Fruit fly (Drosophila melanogaster): ENCODE measurements around the gene Sec16.

- no peak for TF ChIP-seq Adf1 (GFP tag; IDR thresholded peaks at IDR 0.05)
- TF ChIP-seq cg (GFP tag; optimal IDR thresholded peaks at IDR 0.05), result peak; percentile 1
- TF ChIP-seq CG4820 (GFP tag; optimal IDR thresholded peaks at IDR 0.05), result no peak
- TF ChIP-seq Xbp1 (GFP tag; optimal IDR thresholded peaks at IDR 0.05), result no peak
- no peak for TF ChIP-seq h (optimal IDR thresholded peaks at IDR 0.05)
- TF ChIP-seq mam (GFP tag; optimal IDR thresholded peaks at IDR 0.05), result no peak
- no peak for TF ChIP-seq psq (GFP tag; optimal IDR thresholded peaks at IDR 0.05)
- no peak for TF ChIP-seq exex (tag; optimal IDR thresholded peaks at IDR 0.05)
- TF ChIP-seq CG8089 (GFP tag; optimal IDR thresholded peaks at IDR 0.05), result no peak
- TF ChIP-seq CG7372 (GFP tag; IDR thresholded peaks at IDR 0.05), result no peak
- no peak for TF ChIP-seq CG12942 (GFP tag; optimal IDR thresholded peaks at IDR 0.05)
These were observed 11.9 kb upstream of the Sec16 start for dm6 chrX:12583870-12584390.
